Fruit fly (Drosophila melanogaster): Measurements from ENCODE around the gene Nplp3.

Nplp3 gene

DNA sequence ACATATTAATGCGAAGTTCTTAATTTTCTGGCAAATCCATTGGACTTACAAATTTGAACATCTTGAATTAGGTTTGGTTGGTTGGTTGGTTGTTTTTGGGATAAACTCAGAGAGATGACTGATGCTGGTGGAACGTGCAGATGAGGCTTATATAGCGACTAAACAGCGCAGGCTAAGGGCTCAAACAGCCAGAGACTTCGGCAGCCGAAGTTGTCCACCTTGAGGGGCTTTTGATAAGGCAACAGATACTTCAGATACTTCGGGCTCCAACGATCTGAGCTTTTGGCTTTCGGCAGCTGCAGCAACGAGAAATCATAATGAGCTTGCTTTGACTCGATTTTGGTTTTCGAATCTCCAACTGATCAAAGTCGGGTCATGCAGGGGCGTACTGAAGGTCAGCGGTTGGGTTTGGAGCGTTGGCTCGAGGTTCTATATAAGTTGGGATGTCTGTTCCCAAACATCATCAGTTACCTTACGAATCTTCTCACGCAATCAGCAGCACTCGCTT is 1.6 kb downstream of the Nplp3 start, which contains the start of the genes CG13041 and CG13060:
TSS of gene CG13041 (minus strand) at position 128 of the 508 bp plus-strand sequence.
TSS of gene CG13060 (plus strand) at position 458 of the 508 bp plus-strand sequence.
- TF ChIP-seq kay (GFP tag; ENCODE audit: borderline replicate concordance): no peak
- TF ChIP-seq CG11617 (GFP tag; optimal IDR thresholded peaks at IDR 0.05): no peak
- no peak for TF ChIP-seq CG14711 (tag; optimal IDR thresholded peaks at IDR 0.05)
- TF ChIP-seq CG1620 (GFP tag; optimal IDR thresholded peaks at IDR 0.05): no peak
- TF ChIP-seq tj (GFP tag; optimal IDR thresholded peaks at IDR 0.05): no peak
- no peak for TF ChIP-seq CG12768 (GFP tag; optimal IDR thresholded peaks at IDR 0.05)
- TF ChIP-seq pad (GFP tag; optimal IDR thresholded peaks at IDR 0.05): no peak
- TF ChIP-seq CG7101 (tag; optimal IDR thresholded peaks at IDR 0.05): no peak
- TF ChIP-seq ovo (GFP tag; optimal IDR thresholded peaks at IDR 0.05): no peak
- TF ChIP-seq Clk (GFP tag; optimal IDR thresholded peaks at IDR 0.05): no peak
- TF ChIP-seq CG33017 (tag; optimal IDR thresholded peaks at IDR 0.05): no peak
- no peak for TF ChIP-seq bab1 (GFP tag; optimal IDR thresholded peaks at IDR 0.05)
- TF ChIP-seq Mnt (GFP tag; optimal IDR thresholded peaks at IDR 0.05): no peak
- TF ChIP-seq CG7045 (GFP tag; optimal IDR thresholded peaks at IDR 0.05): no peak
- TF ChIP-seq Crg-1 (GFP tag; optimal IDR thresholded peaks at IDR 0.05): no peak
- TF ChIP-seq cnc (optimal IDR thresholded peaks at IDR 0.05): no peak
- TF ChIP-seq cic (GFP tag; optimal IDR thresholded peaks at IDR 0.05): no peak
- no peak for TF ChIP-seq Hr96 (GFP tag; optimal IDR thresholded peaks at IDR 0.05)
- no peak for TF ChIP-seq CG5204 (GFP tag; optimal IDR thresholded peaks at IDR 0.05)

dm6 chr3L:16321172-16321571 is 3.3 kb downstream of the Nplp3 start, which contains the start of gene CG42718:
Gene CG42718 (minus strand): TSS chr3L:16321272.
- no peak for TF ChIP-seq pad (GFP tag; optimal IDR thresholded peaks at IDR 0.05)
- TF ChIP-seq Hr96 (GFP tag; optimal IDR thresholded peaks at IDR 0.05): no peak
- TF ChIP-seq CG1620 (GFP tag; optimal IDR thresholded peaks at IDR 0.05): no peak
- no peak for TF ChIP-seq CG33017 (tag; optimal IDR thresholded peaks at IDR 0.05)
- TF ChIP-seq Crg-1 (GFP tag; optimal IDR thresholded peaks at IDR 0.05): no peak
- TF ChIP-seq CG7045 (GFP tag; optimal IDR thresholded peaks at IDR 0.05): no peak

DNA sequence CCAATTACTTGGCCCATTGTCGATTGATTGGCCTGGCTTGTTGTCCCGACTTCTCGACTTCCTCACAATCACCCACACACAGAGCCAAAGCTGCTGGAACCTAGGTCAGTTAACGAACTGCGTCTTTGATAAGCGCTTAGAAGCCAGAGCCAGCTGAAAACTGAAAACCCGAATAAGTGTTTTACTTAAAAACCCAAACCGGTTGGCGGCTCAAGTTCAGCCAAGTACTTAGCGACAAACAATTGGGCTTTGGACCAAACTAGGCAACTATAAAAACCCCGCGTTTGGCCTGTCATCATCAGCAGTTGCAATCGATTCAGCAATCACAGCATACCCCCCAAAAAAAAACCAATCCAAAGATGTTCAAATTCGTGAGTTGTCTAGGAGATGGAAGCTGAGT is 5.5 kb downstream of the Nplp3 start, which contains the start of gene CG13059:
TSS of gene CG13059 (plus strand) at position 301 of the 400 bp plus-strand sequence.
- TF ChIP-seq CG12768 (GFP tag; optimal IDR thresholded peaks at IDR 0.05) (no peak), toe (GFP tag; optimal IDR thresholded peaks at IDR 0.05) (no peak), Clk (GFP tag; optimal IDR thresholded peaks at IDR 0.05) (no peak), Hr96 (GFP tag; optimal IDR thresholded peaks at IDR 0.05) (no peak), pad (GFP tag; optimal IDR thresholded peaks at IDR 0.05) (no peak), ovo (GFP tag; optimal IDR thresholded peaks at IDR 0.05) (no peak), CG11617 (GFP tag; optimal IDR thresholded peaks at IDR 0.05) (no peak)

- no peak for TF ChIP-seq Mnt (GFP tag; optimal IDR thresholded peaks at IDR 0.05)
- TF ChIP-seq CG7045 (GFP tag; optimal IDR thresholded peaks at IDR 0.05): no peak
- TF ChIP-seq kay (GFP tag; ENCODE audit: borderline replicate concordance): no peak
- TF ChIP-seq tj (GFP tag; optimal IDR thresholded peaks at IDR 0.05): no peak
- no peak for TF ChIP-seq CG12768 (GFP tag; optimal IDR thresholded peaks at IDR 0.05)
- TF ChIP-seq Hr96 (GFP tag; optimal IDR thresholded peaks at IDR 0.05): no peak
- TF ChIP-seq CG33017 (tag; optimal IDR thresholded peaks at IDR 0.05): no peak
- TF ChIP-seq cnc (optimal IDR thresholded peaks at IDR 0.05): no peak
- TF ChIP-seq ovo (GFP tag; optimal IDR thresholded peaks at IDR 0.05): no peak
- no peak for TF ChIP-seq bab1 (GFP tag; optimal IDR thresholded peaks at IDR 0.05)
- no peak for TF ChIP-seq CG14711 (tag; optimal IDR thresholded peaks at IDR 0.05)
- TF ChIP-seq pad (GFP tag; optimal IDR thresholded peaks at IDR 0.05): no peak
- TF ChIP-seq CG11617 (GFP tag; optimal IDR thresholded peaks at IDR 0.05): no peak
- TF ChIP-seq CG1620 (GFP tag; optimal IDR thresholded peaks at IDR 0.05): no peak
- TF ChIP-seq Clk (GFP tag; optimal IDR thresholded peaks at IDR 0.05): no peak
- TF ChIP-seq cic (GFP tag; optimal IDR thresholded peaks at IDR 0.05): no peak
Measured at dm6 chr3L:16326657-16327056, 8.8 kb downstream of the Nplp3 start, which contains the start of the genes CG13040 and CG13039. Gene CG13040 (minus strand): TSS chr3L:16326757. Gene CG13039 (minus strand): TSS chr3L:16326762.

- TF ChIP-seq Crg-1 (GFP tag; optimal IDR thresholded peaks at IDR 0.05) (no peak), CG11617 (GFP tag; optimal IDR thresholded peaks at IDR 0.05) (no peak), pad (GFP tag; optimal IDR thresholded peaks at IDR 0.05) (no peak), kay (GFP tag; ENCODE audit: borderline replicate concordance) (no peak), CG7045 (GFP tag; optimal IDR thresholded peaks at IDR 0.05) (no peak), Clk (GFP tag; optimal IDR thresholded peaks at IDR 0.05) (no peak), cic (GFP tag; optimal IDR thresholded peaks at IDR 0.05) (no peak), CG12768 (GFP tag; optimal IDR thresholded peaks at IDR 0.05) (no peak), cnc (optimal IDR thresholded peaks at IDR 0.05) (no peak), Hr96 (GFP tag; optimal IDR thresholded peaks at IDR 0.05) (no peak), CG33017 (tag; optimal IDR thresholded peaks at IDR 0.05) (no peak), toe (GFP tag; optimal IDR thresholded peaks at IDR 0.05) (no peak)
Measured at dm6 chr3L:16327776-16328175, 10.0 kb downstream of the Nplp3 start, which contains the start of gene CG13038. Gene CG13038 (minus strand): TSS chr3L:16327893.

DNA sequence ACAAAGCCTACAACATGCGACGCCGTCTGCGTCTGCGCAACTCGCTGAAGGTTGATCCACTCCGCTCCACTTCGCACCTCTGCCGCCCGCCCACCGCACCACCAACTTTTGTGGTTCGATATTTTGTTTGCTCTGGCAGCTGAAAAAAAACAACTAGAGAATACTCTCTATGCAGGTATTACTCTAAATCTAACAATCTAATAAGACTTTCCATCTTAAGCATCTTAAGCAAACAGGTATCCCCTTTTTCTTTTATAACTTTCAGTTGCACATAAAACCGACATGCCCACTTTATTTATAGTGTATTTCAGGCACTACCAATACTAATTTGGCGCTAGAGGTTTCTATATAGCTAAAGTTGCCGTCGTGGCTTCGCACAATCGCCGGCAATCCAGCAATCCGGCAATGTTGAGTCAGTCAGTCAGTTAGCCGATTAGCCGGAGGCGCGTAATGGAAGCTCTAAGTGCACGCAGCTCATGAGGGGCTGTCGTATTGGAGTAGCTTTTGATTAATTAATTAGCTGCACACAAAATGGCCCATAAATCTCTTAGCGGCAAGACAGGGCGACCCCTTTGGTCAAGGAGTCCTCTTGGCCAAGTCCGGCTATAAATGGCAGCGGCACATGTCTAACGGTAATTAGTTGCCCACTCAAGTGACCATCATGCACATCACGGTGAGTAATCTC is 10.5 kb downstream of the Nplp3 start, which contains the start of gene CG13058:
TSS of gene CG13058 (plus strand) at position 635 of the 685 bp plus-strand sequence.
- TF ChIP-seq CG7101 (tag; optimal IDR thresholded peaks at IDR 0.05): no peak
- no peak for TF ChIP-seq toe (GFP tag; optimal IDR thresholded peaks at IDR 0.05)
- no peak for TF ChIP-seq Crg-1 (GFP tag; optimal IDR thresholded peaks at IDR 0.05)
- no peak for TF ChIP-seq CG1620 (GFP tag; optimal IDR thresholded peaks at IDR 0.05)
- no peak for TF ChIP-seq tj (GFP tag; optimal IDR thresholded peaks at IDR 0.05)
- TF ChIP-seq CG33017 (tag; optimal IDR thresholded peaks at IDR 0.05): no peak
- no peak for TF ChIP-seq kay (GFP tag; ENCODE audit: borderline replicate concordance)
- TF ChIP-seq CG12768 (GFP tag; optimal IDR thresholded peaks at IDR 0.05): no peak
- no peak for TF ChIP-seq CG5204 (GFP tag; optimal IDR thresholded peaks at IDR 0.05)
- TF ChIP-seq cic (GFP tag; optimal IDR thresholded peaks at IDR 0.05): no peak
- no peak for TF ChIP-seq cnc (optimal IDR thresholded peaks at IDR 0.05)
- no peak for TF ChIP-seq CG7045 (GFP tag; optimal IDR thresholded peaks at IDR 0.05)
- no peak for TF ChIP-seq Mnt (GFP tag; optimal IDR thresholded peaks at IDR 0.05)

Measured in whole organism, adult.